Fruit fly (Drosophila melanogaster): Measurements from ENCODE around the gene dlt.

DNA sequence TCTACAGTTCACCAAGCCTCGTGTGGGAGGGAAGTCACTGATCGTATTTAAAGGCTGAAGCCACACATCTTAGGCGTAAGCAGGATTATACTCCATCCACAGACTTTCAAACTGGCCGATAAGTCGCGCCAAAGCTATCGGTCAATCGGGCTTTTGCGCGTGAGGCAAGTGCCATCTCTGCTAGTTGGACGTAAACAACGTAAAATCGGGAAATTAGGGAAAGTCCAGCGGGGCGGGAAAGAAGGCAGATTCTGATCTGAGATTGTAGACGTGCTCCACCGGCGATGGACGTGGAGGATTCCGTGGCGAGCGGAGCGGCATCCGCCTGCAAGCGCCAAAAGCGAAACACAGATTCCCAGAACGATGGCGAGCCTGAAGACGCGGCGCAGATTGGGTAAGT lies 39.0 kb downstream of the dlt start, which contains the start of gene CG8001:
- TF ChIP-seq Dll (optimal IDR thresholded peaks at IDR 0.05), result no peak
- no peak for TF ChIP-seq CG8478 (optimal IDR thresholded peaks at IDR 0.05)
